Worm (Caenorhabditis elegans): ENCODE results near the gene rrp-1.
A peak's percentile ranks its signal among the peaks of the same experiment; 100 is the strongest.

The rrp-1 gene

ce11 chrIV:9993403-9994132 is 11.5 kb upstream of the rrp-1 start:
- no peak for TF ChIP-seq ceh-82 (tag; optimal IDR thresholded peaks at IDR 0.05)
- peak; percentile 13 for TF ChIP-seq dve-1 (tag; optimal IDR thresholded peaks at IDR 0.05; ENCODE audit: insufficient read depth)
- no peak for TF ChIP-seq daf-19 (GFP tag; conservative IDR thresholded peaks at IDR 0.05)
- no peak for TF ChIP-seq dmd-8 (GFP tag; IDR thresholded peaks at IDR 0.05)
- no peak for TF ChIP-seq mdt-29 (GFP tag; IDR thresholded peaks at IDR 0.05)
- no peak for TF ChIP-seq lin-39 (tag; optimal IDR thresholded peaks at IDR 0.05)
- TF ChIP-seq hlh-11 (tag; optimal IDR thresholded peaks at IDR 0.05): peak; percentile 26
- no peak for TF ChIP-seq cey-2 (tag; optimal IDR thresholded peaks at IDR 0.05; ENCODE audit: borderline replicate concordance, insufficient read depth)
- TF ChIP-seq nhr-102 (tag; optimal IDR thresholded peaks at IDR 0.05): no peak
- no peak for TF ChIP-seq rbr-2 (tag; optimal IDR thresholded peaks at IDR 0.05)
- no peak for TF ChIP-seq F37D6.2 (tag; optimal IDR thresholded peaks at IDR 0.05)
- peak; percentile 31 for TF ChIP-seq T20F7.1 (GFP tag; optimal IDR thresholded peaks at IDR 0.05)
- TF ChIP-seq aha-1 (tag): peak; percentile 88
- no peak for TF ChIP-seq pqm-1 (tag; optimal IDR thresholded peaks at IDR 0.05)
- TF ChIP-seq mep-1 (tag; optimal IDR thresholded peaks at IDR 0.05): no peak
- no peak for TF ChIP-seq set-16 (GFP tag; IDR thresholded peaks at IDR 0.05)
- TF ChIP-seq snpc-4 (tag; optimal IDR thresholded peaks at IDR 0.05): no peak
- TF ChIP-seq spr-3 (GFP tag; optimal IDR thresholded peaks at IDR 0.05): no peak
- TF ChIP-seq ceh-28 (tag; optimal IDR thresholded peaks at IDR 0.05): no peak
- no peak for TF ChIP-seq nhr-42 (GFP tag; IDR thresholded peaks at IDR 0.05)
- no peak for TF ChIP-seq daf-8 (GFP tag; IDR thresholded peaks at IDR 0.05)
- no peak for TF ChIP-seq nhr-111 (GFP tag; optimal IDR thresholded peaks at IDR 0.05)
- no peak for TF ChIP-seq mdl-1 (tag; optimal IDR thresholded peaks at IDR 0.05)
- no peak for TF ChIP-seq lim-7 (GFP tag; IDR thresholded peaks at IDR 0.05)
- TF ChIP-seq gei-8 (GFP tag; optimal IDR thresholded peaks at IDR 0.05): no peak
- no peak for TF ChIP-seq Y75B8A.6 (GFP tag; IDR thresholded peaks at IDR 0.05)
- no peak for TF ChIP-seq pha-4 (GFP tag; IDR thresholded peaks at IDR 0.05)
- no peak for TF ChIP-seq pha-4 (tag; optimal IDR thresholded peaks at IDR 0.05)
- TF ChIP-seq mxl-3 (GFP tag; optimal IDR thresholded peaks at IDR 0.05): no peak
- no peak for TF ChIP-seq ceh-20 (GFP tag; IDR thresholded peaks at IDR 0.05)
- no peak for TF ChIP-seq php-3 (GFP tag; IDR thresholded peaks at IDR 0.05)
- no peak for TF ChIP-seq F10B5.3 (tag; optimal IDR thresholded peaks at IDR 0.05)
- 0 out of 2 replicates have a peak, but pooled peaks have one; percentile 6 for TF ChIP-seq nhr-41 (GFP tag; IDR thresholded peaks at IDR 0.05)
- TF ChIP-seq nhr-6 (tag; optimal IDR thresholded peaks at IDR 0.05): peak; percentile 35
- no peak for TF ChIP-seq hlh-30 (tag; optimal IDR thresholded peaks at IDR 0.05; ENCODE audit: insufficient read depth)
- TF ChIP-seq lsy-2 (tag; optimal IDR thresholded peaks at IDR 0.05): no peak
- TF ChIP-seq fkh-10 (GFP tag; optimal IDR thresholded peaks at IDR 0.05): no peak
- TF ChIP-seq nhr-76 (tag; optimal IDR thresholded peaks at IDR 0.05): no peak
- no peak for TF ChIP-seq nhr-25 (tag; optimal IDR thresholded peaks at IDR 0.05; ENCODE audit: borderline replicate concordance, insufficient read depth)
- TF ChIP-seq zip-2 (tag; optimal IDR thresholded peaks at IDR 0.05): no peak
- TF ChIP-seq dmd-9 (GFP tag; IDR thresholded peaks at IDR 0.05): no peak
- no peak for TF ChIP-seq ztf-7 (tag; optimal IDR thresholded peaks at IDR 0.05)
- no peak for TF ChIP-seq hif-1 (tag; optimal IDR thresholded peaks at IDR 0.05)
- no peak for TF ChIP-seq arid-1 (GFP tag; conservative IDR thresholded peaks at IDR 0.05)
- no peak for TF ChIP-seq ama-1 (optimal IDR thresholded peaks at IDR 0.05)
- TF ChIP-seq daf-16 (GFP tag; optimal IDR thresholded peaks at IDR 0.05): no peak
- peak; percentile 55 for TF ChIP-seq daf-16 (tag; optimal IDR thresholded peaks at IDR 0.05)
- TF ChIP-seq lin-13 (GFP tag; optimal IDR thresholded peaks at IDR 0.05): peak; percentile 22
- TF ChIP-seq tag-97 (GFP tag; IDR thresholded peaks at IDR 0.05): no peak
- no peak for TF ChIP-seq ZK546.5 (tag; optimal IDR thresholded peaks at IDR 0.05)
- no peak for TF ChIP-seq F49E8.2 (tag; optimal IDR thresholded peaks at IDR 0.05; ENCODE audit: borderline replicate concordance)
